Worm (Caenorhabditis elegans): ENCODE measurements around the gene cct-2.

DNA sequence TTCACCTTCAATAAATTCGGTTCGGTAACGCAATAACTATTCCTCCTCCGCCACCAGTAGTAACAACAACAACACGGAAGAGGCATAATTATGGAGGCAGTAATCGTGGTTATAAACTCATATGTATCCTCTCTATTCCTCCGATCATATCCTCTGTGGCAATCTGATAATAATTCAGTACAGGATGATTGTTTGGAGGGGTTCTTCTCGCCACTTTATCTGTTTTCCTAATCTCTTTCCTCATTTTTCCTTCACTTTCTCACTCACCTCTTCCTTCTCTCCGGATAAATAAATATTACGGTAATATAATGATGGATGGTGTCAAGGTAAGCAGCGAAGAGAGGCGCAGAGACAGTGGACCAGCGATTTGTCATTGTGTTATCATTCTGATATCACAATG lies 37.0 kb upstream of the cct-2 start:
- TF ChIP-seq unc-62 (GFP tag; optimal IDR thresholded peaks at IDR 0.05) (no peak), ztf-11 (tag; optimal IDR thresholded peaks at IDR 0.05) (no peak), fkh-2 (tag; optimal IDR thresholded peaks at IDR 0.05) (no peak), zag-1 (tag; optimal IDR thresholded peaks at IDR 0.05) (no peak), pha-4 (tag; optimal IDR thresholded peaks at IDR 0.05) (no peak), fos-1 (tag; optimal IDR thresholded peaks at IDR 0.05) (no peak), lin-39 (tag; optimal IDR thresholded peaks at IDR 0.05) (no peak), ztf-4 (tag; optimal IDR thresholded peaks at IDR 0.05) (no peak), aly-2 (tag; optimal IDR thresholded peaks at IDR 0.05) (no peak), ama-1 (optimal IDR thresholded peaks at IDR 0.05) (no peak), egl-27 (tag; optimal IDR thresholded peaks at IDR 0.05) (no peak), nhr-11 (tag; optimal IDR thresholded peaks at IDR 0.05) (no peak), nhr-25 (tag; optimal IDR thresholded peaks at IDR 0.05) (no peak)
